Worm (Caenorhabditis elegans) whole organism, L1 larva: ENCODE results near the gene C01B10.6.

Source experiments
- C34B4.2 ChIP-seq: sonication (generic microtip); optimal IDR thresholded peaks from 2 replicates; lab custom pipeline; 2017; ENCODE audit warnings: mild to moderate bottlenecking, missing genetic modification characterization, missing compliant biosample characterization
- alr-1 ChIP-seq: fragments of 200-800 bp; sonication (Bioruptor generic); optimal IDR thresholded peaks from 2 replicates; lab custom pipeline; 2018; ENCODE audit warnings: borderline replicate concordance, mild to moderate bottlenecking, missing genetic modification characterization, missing compliant biosample characterization
- aly-2 ChIP-seq: fragments of 150-350 bp; optimal IDR thresholded peaks from 2 replicates; lab custom pipeline; 2014; ENCODE audit warnings: missing biosample characterization, missing genetic modification characterization
- blmp-1 ChIP-seq: fragments of 150-350 bp; optimal IDR thresholded peaks from 2 replicates; lab custom pipeline; 2014; ENCODE audit warnings: missing biosample characterization, missing genetic modification characterization
- ceh-88 ChIP-seq: fragments of 200-800 bp; sonication (Bioruptor generic); IDR thresholded peaks from 2 replicates; pipeline ENCODE4 v1.3.6; 2022; ENCODE audit warnings: missing genetic modification characterization, missing compliant biosample characterization
- ces-1 ChIP-seq: fragments of 150-350 bp; optimal IDR thresholded peaks from 2 replicates; lab custom pipeline; 2014; ENCODE audit warnings: missing biosample characterization, missing genetic modification reagents, missing genetic modification characterization
- efl-1 ChIP-seq, 4 experiments: fragments of 150-350 bp; optimal IDR thresholded peaks in 3 of 4; peaks in 1 of 4; 1 replicate in 1 of 4; 2 replicates in 3 of 4; lab custom pipeline; 2014; ENCODE audit warnings: missing biosample characterization in 2 of 4, missing genetic modification characterization in 2 of 4, missing genetic modification reagents in 2 of 4
- elt-3 ChIP-seq, 6 experiments: fragments of 150-350 bp in 1 of 6; sonication (generic microtip); optimal IDR thresholded peaks; 2 replicates each; lab custom pipeline; 2017 to 2018; ENCODE audit warnings: missing biosample characterization in 6 of 6, missing genetic modification characterization in 6 of 6, inconsistent platforms in 1 of 6
- fkh-10 ChIP-seq: sonication (generic microtip); optimal IDR thresholded peaks from 2 replicates; lab custom pipeline; 2017; ENCODE audit warnings: missing biosample characterization, missing genetic modification reagents, missing genetic modification characterization
- fkh-8 ChIP-seq: sonication (generic microtip); optimal IDR thresholded peaks from 2 replicates; lab custom pipeline; 2016; ENCODE audit warnings: mild to moderate bottlenecking, missing genetic modification characterization, missing compliant biosample characterization
- grh-1 ChIP-seq: fragments of 200-800 bp; sonication (Bioruptor generic); IDR thresholded peaks from 2 replicates; pipeline ENCODE4 v1.3.6; 2022; ENCODE audit warnings: missing genetic modification reagents, missing genetic modification characterization, missing compliant biosample characterization
- hlh-4 ChIP-seq: sonication (generic microtip); optimal IDR thresholded peaks from 2 replicates; lab custom pipeline; 2016; ENCODE audit warnings: mild to moderate bottlenecking, missing genetic modification characterization, missing compliant biosample characterization
- jun-1 ChIP-seq: fragments of 150-350 bp; optimal IDR thresholded peaks from 2 replicates; lab custom pipeline; 2014; ENCODE audit warnings: missing biosample characterization, missing genetic modification reagents, missing genetic modification characterization
- lin-14 ChIP-seq: fragments of 200-800 bp; sonication (Bioruptor generic); optimal IDR thresholded peaks from 2 replicates; lab custom pipeline; 2018; ENCODE audit warnings: mild to moderate bottlenecking, missing genetic modification characterization, moderate library complexity, missing compliant biosample characterization
- lin-35 ChIP-seq, 2 experiments: fragments of 150-350 bp; optimal IDR thresholded peaks; 2 replicates each; lab custom pipeline; 2014; ENCODE audit warnings: missing biosample characterization in 2 of 2, missing genetic modification characterization in 2 of 2, missing genetic modification reagents in 2 of 2
- mab-9 ChIP-seq: fragments of 200-800 bp; sonication (Bioruptor generic); IDR thresholded peaks from 2 replicates; pipeline ENCODE4 v1.3.6; 2022; ENCODE audit warnings: missing genetic modification reagents, missing genetic modification characterization, missing compliant biosample characterization
- mdl-1 ChIP-seq, 2 experiments: fragments of 150-350 bp; optimal IDR thresholded peaks; 2 replicates each; lab custom pipeline; 2014 to 2017; ENCODE audit warnings: missing biosample characterization in 2 of 2, missing genetic modification characterization in 2 of 2, inconsistent platforms in 1 of 2
- mep-1 ChIP-seq: fragments of 150-350 bp; optimal IDR thresholded peaks from 2 replicates; lab custom pipeline; 2014; ENCODE audit warnings: missing biosample characterization, missing genetic modification characterization
- nhr-11 ChIP-seq: fragments of 150-350 bp; optimal IDR thresholded peaks from 2 replicates; lab custom pipeline; 2014; ENCODE audit warnings: missing biosample characterization, missing genetic modification characterization
- nhr-12 ChIP-seq: sonication (generic microtip); optimal IDR thresholded peaks from 2 replicates; lab custom pipeline; 2017; ENCODE audit warnings: missing biosample characterization, missing genetic modification characterization
- nhr-20 ChIP-seq: sonication (generic microtip); optimal IDR thresholded peaks from 2 replicates; lab custom pipeline; 2016; ENCODE audit warnings: mild to moderate bottlenecking, missing genetic modification characterization, missing compliant biosample characterization
- nhr-47 ChIP-seq: sonication (generic microtip); optimal IDR thresholded peaks from 2 replicates; lab custom pipeline; 2016; ENCODE audit warnings: mild to moderate bottlenecking, missing genetic modification characterization, moderate library complexity, missing compliant biosample characterization
- nhr-84 ChIP-seq: sonication (generic microtip); optimal IDR thresholded peaks from 2 replicates; lab custom pipeline; 2017; ENCODE audit warnings: missing biosample characterization, missing genetic modification characterization
- nhr-85 ChIP-seq: sonication (generic microtip); peaks from one replicate; lab custom pipeline; 2016; ENCODE audit warnings: missing genetic modification characterization, inconsistent platforms, missing compliant biosample characterization
- pag-3 ChIP-seq: sonication (generic microtip); optimal IDR thresholded peaks from 2 replicates; lab custom pipeline; 2017; ENCODE audit warnings: missing genetic modification characterization, mild to moderate bottlenecking, missing compliant biosample characterization, antibody characterized with exemption, borderline replicate concordance; ENCODE audit not compliant: insufficient read depth
- pax-3 ChIP-seq: fragments of 200-800 bp; sonication (Bioruptor generic); optimal IDR thresholded peaks from 2 replicates; lab custom pipeline; 2018; ENCODE audit warnings: mild to moderate bottlenecking, missing genetic modification characterization, moderate library complexity, missing compliant biosample characterization
- pqm-1 ChIP-seq: sonication (generic microtip); optimal IDR thresholded peaks from 3 replicates; lab custom pipeline; 2017; ENCODE audit warnings: missing biosample characterization, missing genetic modification characterization
- rnt-1 ChIP-seq: sonication (generic microtip); optimal IDR thresholded peaks from 2 replicates; lab custom pipeline; 2016; ENCODE audit warnings: mild to moderate bottlenecking, missing genetic modification characterization, moderate library complexity, missing compliant biosample characterization
- snpc-4 ChIP-seq: fragments of 150-350 bp; optimal IDR thresholded peaks from 2 replicates; lab custom pipeline; 2014; ENCODE audit warnings: missing biosample characterization, missing genetic modification characterization
- sup-37 ChIP-seq: fragments of 200-800 bp; sonication (Bioruptor generic); optimal IDR thresholded peaks from 2 replicates; lab custom pipeline; 2018; ENCODE audit warnings: mild to moderate bottlenecking, missing genetic modification characterization, missing compliant biosample characterization
- swsn-7 ChIP-seq: sonication (generic microtip); optimal IDR thresholded peaks from 2 replicates; lab custom pipeline; 2016; ENCODE audit warnings: missing genetic modification characterization, missing compliant biosample characterization
- tbx-2 ChIP-seq: sonication (generic microtip); optimal IDR thresholded peaks from 2 replicates; lab custom pipeline; 2016; ENCODE audit warnings: missing genetic modification characterization, missing compliant biosample characterization
- unc-30 ChIP-seq: sonication (generic microtip); optimal IDR thresholded peaks from 2 replicates; lab custom pipeline; 2017; ENCODE audit warnings: missing biosample characterization, missing genetic modification characterization
- unc-62 ChIP-seq: fragments of 150-350 bp; optimal IDR thresholded peaks from 2 replicates; lab custom pipeline; 2014; ENCODE audit warnings: missing biosample characterization, missing genetic modification reagents, missing genetic modification characterization
- vab-15 ChIP-seq: sonication (generic microtip); optimal IDR thresholded peaks from 2 replicates; lab custom pipeline; 2017; ENCODE audit warnings: missing genotype, mild to moderate bottlenecking, missing genetic modification characterization, missing compliant biosample characterization
- xbp-1 ChIP-seq: sonication (generic microtip); optimal IDR thresholded peaks from 2 replicates; lab custom pipeline; 2016; ENCODE audit warnings: missing genetic modification characterization, missing compliant biosample characterization
- ztf-11 ChIP-seq, 2 experiments: sonication (generic microtip); optimal IDR thresholded peaks; 2 replicates each; lab custom pipeline; 2016 to 2017; ENCODE audit warnings: missing genetic modification characterization in 2 of 2, missing biosample characterization in 1 of 2, missing compliant biosample characterization in 1 of 2
- ztf-4 ChIP-seq: fragments of 150-350 bp; optimal IDR thresholded peaks from 2 replicates; lab custom pipeline; 2014; ENCODE audit warnings: missing biosample characterization, missing genetic modification characterization

Gene C01B10.6

ce11 chrIV:6646905-6647304, 6.9 kb downstream of the C01B10.6 start:
- TF ChIP-seq elt-3 (tag; optimal IDR thresholded peaks at IDR 0.05; lab: Kevin White, UChicago) (no peak), aly-2 (tag; lab: Kevin White, UChicago) (no peak), fkh-10 (GFP tag; lab: Kevin White, UChicago) (no peak), blmp-1 (tag; lab: Kevin White, UChicago) (peak; percentile 3), pax-3 (no peak), mab-9 (GFP tag; lab: Robert Waterston, UW) (no peak), unc-62 (no peak), nhr-12 (tag; lab: Kevin White, UChicago) (no peak)
- TF ChIP-seq, all 84 proteins: peak for 1

- TF ChIP-seq mdl-1 (tag; optimal IDR thresholded peaks at IDR 0.05; lab: Kevin White, UChicago) (no peak), lin-14 (GFP tag; lab: Kevin White, UChicago) (peak; percentile 73), nhr-11 (tag; lab: Kevin White, UChicago) (no peak), ztf-11 (tag; optimal IDR thresholded peaks at IDR 0.05; lab: Kevin White, UChicago) (peak in 1 of 2 experiments; percentile 43), pax-3 (no peak), C34B4.2 (no peak), rnt-1 (tag; lab: Kevin White, UChicago) (peak; percentile 15), tbx-2 (tag; lab: Kevin White, UChicago) (peak; percentile 14), nhr-12 (tag; lab: Kevin White, UChicago) (no peak), efl-1 (optimal IDR thresholded peaks at IDR 0.05; lab: Kevin White, UChicago) (no peak), efl-1 (GFP tag; optimal IDR thresholded peaks at IDR 0.05 in 1 of 2; lab: Kevin White, UChicago) (peak in 1 of 2 experiments; percentile 54)
These were observed 8.6 kb downstream of the C01B10.6 start for ce11 chrIV:6648625-6649024.

ce11 chrIV:6652479-6653022, 12.6 kb downstream of the C01B10.6 start:
- TF ChIP-seq ces-1 (GFP tag; lab: Kevin White, UChicago): no peak
- no peak for TF ChIP-seq swsn-7 (tag; lab: Kevin White, UChicago)
- TF ChIP-seq vab-15: no peak
- TF ChIP-seq nhr-47 (tag; lab: Kevin White, UChicago): no peak
- TF ChIP-seq nhr-84: no peak
- no peak for TF ChIP-seq pqm-1 (tag; lab: Kevin White, UChicago)
- TF ChIP-seq fkh-8: no peak
- TF ChIP-seq unc-30 (tag; lab: Kevin White, UChicago): no peak
- no peak for TF ChIP-seq snpc-4 (tag; lab: Kevin White, UChicago)
- TF ChIP-seq nhr-11 (tag; lab: Kevin White, UChicago): no peak
- TF ChIP-seq nhr-12 (tag; lab: Kevin White, UChicago): no peak
- TF ChIP-seq lin-14 (GFP tag; lab: Kevin White, UChicago): peak; percentile 52
- TF ChIP-seq blmp-1 (tag; lab: Kevin White, UChicago): peak; percentile 87
- no peak for TF ChIP-seq efl-1 (optimal IDR thresholded peaks at IDR 0.05; lab: Kevin White, UChicago)
- peak in 1 of 2 experiments; percentile 77 for TF ChIP-seq efl-1 (GFP tag; optimal IDR thresholded peaks at IDR 0.05 in 1 of 2; lab: Kevin White, UChicago)
- no peak for TF ChIP-seq xbp-1 (tag; lab: Kevin White, UChicago)
- no peak for TF ChIP-seq jun-1 (tag; lab: Kevin White, UChicago)
- TF ChIP-seq sup-37 (GFP tag; lab: Kevin White, UChicago): no peak
- TF ChIP-seq ceh-88 (GFP tag; lab: Robert Waterston, UW): no peak
- peak in 4 of 6 experiments; percentile 73 to 89 (median 84) for TF ChIP-seq elt-3 (tag; optimal IDR thresholded peaks at IDR 0.05; lab: Kevin White, UChicago)
- no peak for TF ChIP-seq alr-1 (tag; lab: Kevin White, UChicago)
- peak; percentile 64 for TF ChIP-seq pag-3 (tag; lab: Kevin White, UChicago)
- TF ChIP-seq nhr-20: peak; percentile 2
- TF ChIP-seq, all 84 proteins: peak for 6

ce11 chrIV:6653663-6654201, 13.8 kb downstream of the C01B10.6 start:
- TF ChIP-seq blmp-1 (tag; lab: Kevin White, UChicago): peak; percentile 81
- no peak for TF ChIP-seq hlh-4 (tag; lab: Kevin White, UChicago)
- peak; percentile 15 for TF ChIP-seq ztf-4 (tag; lab: Kevin White, UChicago)
- 0 out of 2 replicates have a peak, but pooled peaks have one; percentile 23 for TF ChIP-seq grh-1 (GFP tag; lab: Robert Waterston, UW)
- TF ChIP-seq nhr-85 (tag; lab: Kevin White, UChicago): peak; percentile 84
- TF ChIP-seq vab-15: no peak
- peak; percentile 3 for TF ChIP-seq pag-3 (tag; lab: Kevin White, UChicago)
- TF ChIP-seq lin-35 (GFP tag; optimal IDR thresholded peaks at IDR 0.05; lab: Kevin White, UChicago): peak in 1 of 2 experiments; percentile 35
- TF ChIP-seq elt-3 (tag; optimal IDR thresholded peaks at IDR 0.05; lab: Kevin White, UChicago): peak in 1 of 6 experiments; percentile 42
- peak; percentile 64 for TF ChIP-seq lin-14 (GFP tag; lab: Kevin White, UChicago)
- TF ChIP-seq mep-1 (tag; lab: Kevin White, UChicago): peak; percentile 28
